Worm (Caenorhabditis elegans) whole organism, L3 larva: ENCODE results near the gene lgmn-1.

ENCODE experiments used
- R02D3.7 ChIP-seq: fragments of 150-350 bp; optimal IDR thresholded peaks from 2 replicates; lab custom pipeline; 2014; ENCODE audit warnings: missing biosample characterization, missing genetic modification characterization
- elt-1 ChIP-seq: fragments of 150-350 bp; optimal IDR thresholded peaks from 2 replicates; lab custom pipeline; 2014; ENCODE audit warnings: missing biosample characterization, missing genetic modification characterization
- lin-15B ChIP-seq: fragments of 150-350 bp; optimal IDR thresholded peaks from 2 replicates; lab custom pipeline; 2014; ENCODE audit warnings: missing biosample characterization, missing genetic modification characterization
- mml-1 ChIP-seq: fragments of 150-350 bp; sonication (generic microtip); optimal IDR thresholded peaks from 3 replicates; lab custom pipeline; 2014; ENCODE audit warnings: missing biosample characterization, missing genetic modification characterization
- nhr-11 ChIP-seq: fragments of 150-350 bp; optimal IDR thresholded peaks from 2 replicates; lab custom pipeline; 2014; ENCODE audit warnings: missing biosample characterization, missing genetic modification characterization
- nhr-28 ChIP-seq: fragments of 150-350 bp; optimal IDR thresholded peaks from 2 replicates; lab custom pipeline; 2014; ENCODE audit warnings: missing biosample characterization, missing genetic modification characterization
- nhr-76 ChIP-seq: fragments of 150-350 bp; sonication (generic microtip); optimal IDR thresholded peaks from 5 replicates; lab custom pipeline; 2014; ENCODE audit warnings: missing biosample characterization, missing genetic modification characterization
- skn-1 ChIP-seq: fragments of 150-350 bp; optimal IDR thresholded peaks from 2 replicates; lab custom pipeline; 2014; ENCODE audit warnings: missing biosample characterization, missing genetic modification characterization

- TF ChIP-seq nhr-28 (tag; lab: Kevin White, UChicago), result no peak
- no peak for TF ChIP-seq mml-1 (tag; lab: Kevin White, UChicago)
- TF ChIP-seq nhr-76, result no peak
- TF ChIP-seq lin-15B (tag; lab: Kevin White, UChicago), result no peak
- TF ChIP-seq elt-1 (tag; lab: Kevin White, UChicago), result no peak
- TF ChIP-seq R02D3.7, result no peak
- TF ChIP-seq nhr-11 (tag; lab: Kevin White, UChicago), result no peak
- no peak for TF ChIP-seq skn-1
Observed at ce11 chrV:12526758-12527157, 13.9 kb downstream of the lgmn-1 start, which contains the start of gene F45D3.1.
